Fruit fly (Drosophila melanogaster): ENCODE data around the gene CG31709.

CG31709 gene

DNA sequence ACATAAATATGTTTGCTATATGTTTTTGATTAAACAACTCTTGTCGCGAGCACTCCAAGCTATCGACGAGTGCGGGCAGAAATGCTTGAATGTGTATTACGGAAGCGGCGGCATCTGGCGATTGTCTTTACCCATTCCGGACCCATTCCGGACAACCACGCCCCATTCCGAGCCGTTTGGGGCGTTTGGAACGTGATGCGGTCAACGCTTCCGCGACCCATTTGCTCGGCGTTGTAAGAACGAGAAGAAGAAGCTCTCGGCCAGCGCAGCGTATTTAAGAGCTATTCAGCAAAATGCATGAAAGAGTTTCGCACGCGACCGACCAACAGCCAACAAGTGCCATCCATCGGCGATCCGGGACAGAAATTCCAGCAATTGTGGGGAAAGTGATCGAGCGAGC lies 33.9 kb downstream of the CG31709 start, which contains the start of gene CG13114:
Gene CG13114 (plus strand): TSS at position 301 of the 400 bp plus-strand sequence.
- TF ChIP-seq Myc (optimal IDR thresholded peaks at IDR 0.05) (no peak), psq (optimal IDR thresholded peaks at IDR 0.05) (no peak), insv (optimal IDR thresholded peaks at IDR 0.05) (no peak), Sin3A (optimal IDR thresholded peaks at IDR 0.05) (no peak), ttk (optimal IDR thresholded peaks at IDR 0.05) (no peak), h (optimal IDR thresholded peaks at IDR 0.05) (no peak)

DNA sequence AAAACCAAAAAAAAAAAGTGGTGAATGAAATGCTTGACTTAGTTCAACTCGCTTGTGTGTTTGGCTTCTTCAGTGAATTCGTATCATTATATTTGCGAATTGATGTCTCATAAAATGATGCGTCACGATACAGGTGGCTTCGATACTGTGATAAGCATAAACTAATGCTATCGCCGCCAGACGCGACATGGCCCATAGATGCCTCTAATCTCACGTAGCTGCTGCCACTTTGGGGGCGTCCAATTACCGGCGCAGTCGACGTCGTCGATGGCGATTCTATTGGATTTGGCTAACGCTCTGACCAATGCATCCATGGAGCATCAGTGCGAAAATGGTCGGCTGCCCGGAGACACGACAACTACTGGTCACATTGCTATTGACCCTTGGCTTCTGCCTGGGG lies 35.6 kb downstream of the CG31709 start, which contains the start of gene CG13113:
Gene CG13113 (plus strand): TSS at position 301 of the 400 bp plus-strand sequence.
- TF ChIP-seq insv (optimal IDR thresholded peaks at IDR 0.05) (no peak), h (optimal IDR thresholded peaks at IDR 0.05) (no peak)

DNA sequence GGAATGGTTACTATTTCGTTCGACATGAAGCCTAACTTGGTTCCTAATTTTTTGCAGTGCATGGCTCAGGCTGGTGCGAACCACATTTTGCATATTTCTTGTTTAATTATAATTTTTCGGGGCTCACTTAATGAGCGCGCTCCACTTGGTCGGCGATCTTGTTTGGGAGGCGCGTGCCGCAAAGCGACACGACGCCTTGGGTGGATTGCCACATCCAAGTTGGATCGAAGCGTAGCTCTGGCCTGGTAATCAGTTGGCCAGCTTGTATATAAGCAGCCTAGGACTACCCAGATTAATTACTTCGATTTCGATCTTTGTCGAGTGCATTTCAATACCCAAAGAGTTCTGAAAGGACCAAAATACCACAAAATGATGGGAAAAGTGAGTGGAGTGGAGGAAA lies 36.9 kb downstream of the CG31709 start, which contains the start of gene Cpr30B:
Gene Cpr30B (plus strand): TSS at position 301 of the 400 bp plus-strand sequence.
- TF ChIP-seq psq (optimal IDR thresholded peaks at IDR 0.05) = no peak

DNA sequence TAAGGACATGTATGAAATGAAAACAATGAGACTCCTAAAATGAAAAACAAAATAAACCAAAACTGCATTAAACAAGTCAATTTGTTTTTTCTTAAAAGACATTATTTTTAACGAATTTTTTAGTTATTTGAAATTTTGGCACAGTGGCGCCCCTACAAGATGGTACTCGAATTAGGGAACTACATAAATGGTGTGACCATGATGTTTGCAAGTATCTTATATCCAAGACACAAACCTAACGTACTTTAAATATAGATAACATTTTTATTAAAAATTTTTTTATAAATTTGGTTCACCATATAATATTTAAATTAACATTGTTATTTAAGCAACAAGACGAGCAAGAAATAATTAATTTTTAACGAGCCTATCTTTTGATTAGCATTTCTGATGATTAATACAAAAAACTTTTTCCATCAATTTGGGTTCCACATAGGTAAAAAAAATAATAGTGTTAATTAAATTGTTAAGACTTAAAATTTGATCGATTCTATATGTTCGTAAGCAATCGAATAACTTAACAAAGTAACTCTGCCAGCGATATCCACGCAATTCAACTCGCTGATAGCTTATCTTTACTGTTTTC lies 39.4 kb downstream of the CG31709 start, which contains the start of gene CG17855:
Gene CG17855 (plus strand): TSS at position 536 of the 586 bp plus-strand sequence.
- no peak for TF ChIP-seq psq (optimal IDR thresholded peaks at IDR 0.05)
- TF ChIP-seq Myc (optimal IDR thresholded peaks at IDR 0.05) = no peak
- TF ChIP-seq ttk (optimal IDR thresholded peaks at IDR 0.05) = no peak
- no peak for TF ChIP-seq h (optimal IDR thresholded peaks at IDR 0.05)
- no peak for TF ChIP-seq Sin3A (optimal IDR thresholded peaks at IDR 0.05)
- no peak for TF ChIP-seq insv (optimal IDR thresholded peaks at IDR 0.05)

DNA sequence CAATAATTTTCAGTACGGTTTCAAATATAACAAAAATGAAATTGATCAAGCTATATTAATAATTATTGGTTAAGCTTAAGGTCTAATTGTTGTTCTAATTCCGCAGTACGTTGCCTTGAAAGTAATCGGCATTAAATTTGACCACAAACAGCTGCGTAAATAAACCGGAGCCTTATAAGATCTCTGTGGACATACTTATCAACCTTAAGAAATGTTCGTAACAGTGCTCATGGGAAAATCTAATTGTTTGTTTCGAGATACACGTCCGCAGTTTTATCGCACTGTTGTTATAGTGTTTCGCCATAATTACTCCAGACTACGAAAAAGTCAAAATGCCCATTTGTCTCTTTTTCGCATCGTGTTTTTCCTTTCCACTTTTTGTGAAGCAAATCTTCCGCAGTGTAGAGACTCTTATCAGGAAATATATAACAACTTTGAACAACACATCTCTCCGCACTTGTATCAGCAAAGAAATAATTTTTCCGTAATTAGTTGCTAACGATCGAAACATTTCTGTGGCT lies 49.5 kb downstream of the CG31709 start:
- no peak for TF ChIP-seq h (optimal IDR thresholded peaks at IDR 0.05)
- TF ChIP-seq ttk (optimal IDR thresholded peaks at IDR 0.05) = no peak
- no peak for TF ChIP-seq psq (optimal IDR thresholded peaks at IDR 0.05)
- no peak for TF ChIP-seq Sin3A (optimal IDR thresholded peaks at IDR 0.05)
- no peak for TF ChIP-seq insv (optimal IDR thresholded peaks at IDR 0.05)
- no peak for TF ChIP-seq Myc (optimal IDR thresholded peaks at IDR 0.05)

DNA sequence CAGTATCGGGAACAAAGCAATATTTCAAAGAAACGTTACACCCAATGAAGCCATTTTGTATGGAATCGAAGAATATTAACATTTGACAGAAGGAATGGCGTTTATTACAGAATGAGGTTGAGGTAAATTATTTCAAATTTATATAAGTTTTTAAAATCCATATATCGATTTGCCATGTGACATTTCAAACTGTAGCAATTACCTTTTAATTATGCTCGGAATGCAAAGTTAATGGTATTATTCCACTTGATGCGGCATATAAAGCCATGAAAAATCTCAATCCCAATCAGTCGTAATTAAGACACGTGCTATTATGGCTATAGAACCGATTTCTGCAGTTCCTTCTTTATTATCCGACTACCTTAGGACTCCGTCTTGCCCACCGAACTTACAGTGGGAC lies 51.2 kb downstream of the CG31709 start, which contains the start of gene CG31883:
Gene CG31883 (plus strand): TSS at position 301 of the 400 bp plus-strand sequence.
- TF ChIP-seq psq (optimal IDR thresholded peaks at IDR 0.05) (no peak), insv (optimal IDR thresholded peaks at IDR 0.05) (no peak), h (optimal IDR thresholded peaks at IDR 0.05) (no peak), ttk (optimal IDR thresholded peaks at IDR 0.05) (no peak), Sin3A (optimal IDR thresholded peaks at IDR 0.05) (no peak), Myc (optimal IDR thresholded peaks at IDR 0.05) (no peak)

All from Kc167 (cell line).